Worm (Caenorhabditis elegans) whole organism, L1 larva: ENCODE data around the gene C37C3.2.
A peak's percentile ranks its signal among the peaks of the same experiment; 100 is the strongest.

ENCODE experiments used
- C04F5.9 ChIP-seq: sonication (generic microtip); optimal IDR thresholded peaks from 2 replicates; lab custom pipeline; 2016; ENCODE audit warnings: missing genetic modification characterization, missing compliant biosample characterization
- C16A3.4 ChIP-seq: fragments of 150-350 bp; optimal IDR thresholded peaks from 2 replicates; lab custom pipeline; 2014; ENCODE audit warnings: missing biosample characterization, missing genetic modification characterization
- F16B12.6 ChIP-seq: fragments of 150-350 bp; optimal IDR thresholded peaks from 2 replicates; lab custom pipeline; 2014; ENCODE audit warnings: missing biosample characterization, missing genetic modification characterization
- Y116A8C.19 ChIP-seq: sonication (generic microtip); optimal IDR thresholded peaks from 2 replicates; lab custom pipeline; 2016; ENCODE audit warnings: missing compliant biosample characterization, missing genetic modification characterization, borderline replicate concordance
- aha-1 ChIP-seq: fragments of 150-350 bp; optimal IDR thresholded peaks from 2 replicates; lab custom pipeline; 2014; ENCODE audit warnings: missing biosample characterization, missing genetic modification characterization
- alr-1 ChIP-seq: fragments of 200-800 bp; sonication (Bioruptor generic); optimal IDR thresholded peaks from 2 replicates; lab custom pipeline; 2018; ENCODE audit warnings: borderline replicate concordance, mild to moderate bottlenecking, missing genetic modification characterization, missing compliant biosample characterization
- blmp-1 ChIP-seq: fragments of 150-350 bp; optimal IDR thresholded peaks from 2 replicates; lab custom pipeline; 2014; ENCODE audit warnings: missing biosample characterization, missing genetic modification characterization
- ceh-82 ChIP-seq, 3 experiments: fragments of 150-350 bp in 1 of 3; sonication (generic microtip) in 2 of 3; optimal IDR thresholded peaks; 2 replicates each; lab custom pipeline; 2014 to 2017; ENCODE audit warnings: missing biosample characterization in 3 of 3, missing genetic modification characterization in 3 of 3
- dsc-1 ChIP-seq: sonication (generic microtip); optimal IDR thresholded peaks from 2 replicates; lab custom pipeline; 2016; ENCODE audit warnings: mild to moderate bottlenecking, missing genetic modification characterization, missing compliant biosample characterization
- efl-1 ChIP-seq, 4 experiments: fragments of 150-350 bp; optimal IDR thresholded peaks in 3 of 4; peaks in 1 of 4; 1 replicate in 1 of 4; 2 replicates in 3 of 4; lab custom pipeline; 2014; ENCODE audit warnings: missing biosample characterization in 2 of 4, missing genetic modification characterization in 2 of 4, missing genetic modification reagents in 2 of 4
- egl-13 ChIP-seq: sonication (generic microtip); optimal IDR thresholded peaks from 2 replicates; lab custom pipeline; 2016; ENCODE audit warnings: missing genotype, missing genetic modification reagents, missing genetic modification characterization, missing compliant biosample characterization
- elt-2 ChIP-seq: sonication (generic microtip); optimal IDR thresholded peaks from 2 replicates; lab custom pipeline; 2016; ENCODE audit warnings: missing genetic modification characterization, mild to moderate bottlenecking, inconsistent platforms, missing compliant biosample characterization, missing genetic modification reagents
- elt-3 ChIP-seq, 6 experiments: fragments of 150-350 bp in 1 of 6; sonication (generic microtip); optimal IDR thresholded peaks; 2 replicates each; lab custom pipeline; 2017 to 2018; ENCODE audit warnings: missing biosample characterization in 6 of 6, missing genetic modification characterization in 6 of 6, inconsistent platforms in 1 of 6
- ets-5 ChIP-seq: fragments of 200-800 bp; sonication (Bioruptor generic); IDR thresholded peaks from 2 replicates; pipeline ENCODE4 v1.3.6; 2022; ENCODE audit warnings: missing genetic modification characterization, missing compliant biosample characterization
- fkh-4 ChIP-seq: sonication (generic microtip); optimal IDR thresholded peaks from 2 replicates; lab custom pipeline; 2016; ENCODE audit warnings: missing compliant biosample characterization, missing genetic modification characterization, borderline replicate concordance
- lin-13 ChIP-seq: fragments of 150-350 bp; optimal IDR thresholded peaks from 2 replicates; lab custom pipeline; 2014; ENCODE audit warnings: missing biosample characterization, missing genetic modification reagents, missing genetic modification characterization
- lin-14 ChIP-seq: fragments of 200-800 bp; sonication (Bioruptor generic); optimal IDR thresholded peaks from 2 replicates; lab custom pipeline; 2018; ENCODE audit warnings: mild to moderate bottlenecking, missing genetic modification characterization, moderate library complexity, missing compliant biosample characterization
- lin-35 ChIP-seq, 2 experiments: fragments of 150-350 bp; optimal IDR thresholded peaks; 2 replicates each; lab custom pipeline; 2014; ENCODE audit warnings: missing biosample characterization in 2 of 2, missing genetic modification characterization in 2 of 2, missing genetic modification reagents in 2 of 2
- lin-39 ChIP-seq: fragments of 150-350 bp; optimal IDR thresholded peaks from 2 replicates; lab custom pipeline; 2014; ENCODE audit warnings: missing biosample characterization, missing genetic modification reagents, missing genetic modification characterization
- lir-3 ChIP-seq: sonication (generic microtip); optimal IDR thresholded peaks from 2 replicates; lab custom pipeline; 2016; ENCODE audit warnings: mild to moderate bottlenecking, missing genetic modification characterization, moderate library complexity, missing compliant biosample characterization; ENCODE audit not compliant: poor library complexity
- lsy-2 ChIP-seq, 2 experiments: fragments of 150-350 bp; optimal IDR thresholded peaks; 2 replicates each; lab custom pipeline; 2014; ENCODE audit warnings: missing biosample characterization in 2 of 2, missing genetic modification characterization in 2 of 2
- mef-2 ChIP-seq: fragments of 150-350 bp; optimal IDR thresholded peaks from 2 replicates; lab custom pipeline; 2014; ENCODE audit warnings: missing biosample characterization, missing genetic modification characterization
- mep-1 ChIP-seq: fragments of 150-350 bp; optimal IDR thresholded peaks from 2 replicates; lab custom pipeline; 2014; ENCODE audit warnings: missing biosample characterization, missing genetic modification characterization
- nhr-12 ChIP-seq: sonication (generic microtip); optimal IDR thresholded peaks from 2 replicates; lab custom pipeline; 2017; ENCODE audit warnings: missing biosample characterization, missing genetic modification characterization
- nhr-20 ChIP-seq: sonication (generic microtip); optimal IDR thresholded peaks from 2 replicates; lab custom pipeline; 2016; ENCODE audit warnings: mild to moderate bottlenecking, missing genetic modification characterization, missing compliant biosample characterization
- nhr-28 ChIP-seq: fragments of 150-350 bp; optimal IDR thresholded peaks from 2 replicates; lab custom pipeline; 2014; ENCODE audit warnings: missing biosample characterization, missing genetic modification characterization
- nhr-47 ChIP-seq: sonication (generic microtip); optimal IDR thresholded peaks from 2 replicates; lab custom pipeline; 2016; ENCODE audit warnings: mild to moderate bottlenecking, missing genetic modification characterization, moderate library complexity, missing compliant biosample characterization
- nhr-71 ChIP-seq: sonication (generic microtip); optimal IDR thresholded peaks from 2 replicates; lab custom pipeline; 2016; ENCODE audit warnings: mild to moderate bottlenecking, missing genetic modification characterization, moderate library complexity, missing compliant biosample characterization
- nhr-85 ChIP-seq: sonication (generic microtip); peaks from one replicate; lab custom pipeline; 2016; ENCODE audit warnings: missing genetic modification characterization, inconsistent platforms, missing compliant biosample characterization
- rnt-1 ChIP-seq: sonication (generic microtip); optimal IDR thresholded peaks from 2 replicates; lab custom pipeline; 2016; ENCODE audit warnings: mild to moderate bottlenecking, missing genetic modification characterization, moderate library complexity, missing compliant biosample characterization
- snu-23 ChIP-seq: sonication (generic microtip); optimal IDR thresholded peaks from 2 replicates; lab custom pipeline; 2016; ENCODE audit warnings: missing genetic modification characterization, missing compliant biosample characterization
- tbx-2 ChIP-seq: sonication (generic microtip); optimal IDR thresholded peaks from 2 replicates; lab custom pipeline; 2016; ENCODE audit warnings: missing genetic modification characterization, missing compliant biosample characterization
- unc-30 ChIP-seq: sonication (generic microtip); optimal IDR thresholded peaks from 2 replicates; lab custom pipeline; 2017; ENCODE audit warnings: missing biosample characterization, missing genetic modification characterization
- vab-15 ChIP-seq: sonication (generic microtip); optimal IDR thresholded peaks from 2 replicates; lab custom pipeline; 2017; ENCODE audit warnings: missing genotype, mild to moderate bottlenecking, missing genetic modification characterization, missing compliant biosample characterization
- zip-4 ChIP-seq: fragments of 200-800 bp; sonication (Bioruptor generic); optimal IDR thresholded peaks from 2 replicates; lab custom pipeline; 2018; ENCODE audit warnings: mild to moderate bottlenecking, missing genetic modification characterization, moderate library complexity, missing compliant biosample characterization
- ztf-11 ChIP-seq, 2 experiments: sonication (generic microtip); optimal IDR thresholded peaks; 2 replicates each; lab custom pipeline; 2016 to 2017; ENCODE audit warnings: missing genetic modification characterization in 2 of 2, missing biosample characterization in 1 of 2, missing compliant biosample characterization in 1 of 2
- ztf-4 ChIP-seq: fragments of 150-350 bp; optimal IDR thresholded peaks from 2 replicates; lab custom pipeline; 2014; ENCODE audit warnings: missing biosample characterization, missing genetic modification characterization

C37C3.2 gene

DNA sequence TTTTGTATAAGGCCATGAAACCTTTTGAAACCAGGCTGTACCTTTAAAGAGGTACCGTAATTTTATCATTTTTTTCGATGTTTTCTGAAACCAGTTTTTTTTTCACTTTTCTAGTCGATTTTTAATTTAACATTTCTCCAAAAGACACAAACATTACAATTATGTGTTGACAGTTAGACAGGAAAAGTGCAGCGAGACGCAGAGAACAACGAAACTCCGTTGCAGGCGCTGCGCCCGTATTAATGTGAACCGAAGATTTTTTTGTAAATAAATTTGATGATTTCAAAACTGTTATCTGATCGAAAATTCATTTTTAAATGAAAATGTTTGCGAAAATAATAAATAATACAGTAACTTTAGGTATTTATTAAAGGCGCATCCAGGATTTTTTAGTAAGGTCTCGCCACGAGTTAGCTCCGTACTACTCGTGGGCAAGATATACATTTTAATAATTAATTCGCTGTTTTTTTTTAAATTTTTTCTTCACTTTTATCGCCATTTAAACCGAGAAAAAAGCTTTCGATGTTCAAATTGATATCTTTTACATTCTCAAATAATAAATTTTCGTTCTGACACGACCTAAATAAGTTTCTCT lies 21.2 kb downstream of the C37C3.2 start, which contains the start of gene F40A3.3:
F40A3.3 (plus strand) TSS at position 564 of the 595 bp plus-strand sequence.
- no peak for TF ChIP-seq efl-1 (optimal IDR thresholded peaks at IDR 0.05; lab: Kevin White, UChicago)
- peak in 1 of 2 experiments; percentile 11 for TF ChIP-seq efl-1 (GFP tag; optimal IDR thresholded peaks at IDR 0.05 in 1 of 2; lab: Kevin White, UChicago)
- TF ChIP-seq lsy-2 (tag; optimal IDR thresholded peaks at IDR 0.05; lab: Kevin White, UChicago), result peak in 1 of 2 experiments; percentile 34
- TF ChIP-seq nhr-28, result no peak
- TF ChIP-seq elt-2 (tag; lab: Kevin White, UChicago), result no peak
- TF ChIP-seq blmp-1 (tag; lab: Kevin White, UChicago), result peak; percentile 22
- TF ChIP-seq C16A3.4 (tag; lab: Kevin White, UChicago), result peak; percentile 2
- TF ChIP-seq lin-14 (GFP tag; lab: Kevin White, UChicago), result peak; percentile 10
- TF ChIP-seq snu-23 (GFP tag; lab: Kevin White, UChicago), result peak; percentile 14
- no peak for TF ChIP-seq dsc-1 (tag; lab: Kevin White, UChicago)
- peak; percentile 33 for TF ChIP-seq mep-1 (tag; lab: Kevin White, UChicago)

- no peak for TF ChIP-seq tbx-2
- no peak for TF ChIP-seq ets-5
- peak; percentile 31 for TF ChIP-seq nhr-20 (tag; lab: Kevin White, UChicago)
- no peak for TF ChIP-seq aha-1 (tag; lab: Kevin White, UChicago)
- TF ChIP-seq ceh-82 (tag; optimal IDR thresholded peaks at IDR 0.05; lab: Kevin White, UChicago), result no peak
- no peak for TF ChIP-seq nhr-12 (tag; lab: Kevin White, UChicago)
- TF ChIP-seq C04F5.9 (tag; lab: Kevin White, UChicago), result no peak
- no peak for TF ChIP-seq ztf-4
- peak; percentile 31 for TF ChIP-seq snu-23 (GFP tag; lab: Kevin White, UChicago)
- peak; percentile 73 for TF ChIP-seq blmp-1 (tag; lab: Kevin White, UChicago)
- TF ChIP-seq lsy-2 (tag; optimal IDR thresholded peaks at IDR 0.05; lab: Kevin White, UChicago), result peak in 1 of 2 experiments; percentile 22
- no peak for TF ChIP-seq lin-13 (GFP tag; lab: Kevin White, UChicago)
- TF ChIP-seq lin-14 (GFP tag; lab: Kevin White, UChicago), result peak; percentile 33
- TF ChIP-seq mef-2 (tag; lab: Kevin White, UChicago), result no peak
- TF ChIP-seq nhr-85 (tag; lab: Kevin White, UChicago), result peak; percentile 85
- no peak for TF ChIP-seq lir-3
- peak in 5 of 6 experiments; percentile 21 to 75 (median 49) for TF ChIP-seq elt-3 (tag; optimal IDR thresholded peaks at IDR 0.05; lab: Kevin White, UChicago)
- TF ChIP-seq fkh-4 (tag; lab: Kevin White, UChicago), result no peak
- TF ChIP-seq ztf-11 (tag; optimal IDR thresholded peaks at IDR 0.05; lab: Kevin White, UChicago), result no peak
- TF ChIP-seq zip-4 (GFP tag; lab: Kevin White, UChicago), result no peak
- peak in 1 of 2 experiments; percentile 12 for TF ChIP-seq lin-35 (GFP tag; optimal IDR thresholded peaks at IDR 0.05; lab: Kevin White, UChicago)
Measured at ce11 chrV:7878411-7878964, 22.7 kb downstream of the C37C3.2 start, which contains the start of gene F40A3.2. Gene F40A3.2, plus strand, starts transcription at chrV:7878914.

DNA sequence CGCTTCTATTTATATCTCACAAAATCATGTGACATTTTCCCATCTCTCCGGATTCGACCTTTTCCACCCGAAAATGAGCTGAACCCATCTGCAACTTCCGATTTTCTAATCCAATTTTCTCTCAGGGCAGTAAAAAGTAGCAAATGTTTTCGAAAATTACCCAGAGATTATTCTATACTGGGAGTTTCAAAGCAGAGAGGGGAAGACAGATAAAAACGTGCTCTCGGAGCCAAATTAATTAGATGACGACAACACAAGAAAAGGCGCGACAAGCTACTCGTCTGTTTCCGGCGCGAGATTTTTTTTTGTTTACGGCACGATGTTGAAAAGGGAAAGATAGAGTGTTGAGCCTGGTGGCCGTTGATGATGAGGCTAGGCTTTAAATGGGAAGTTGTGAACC lies 28.7 kb downstream of the C37C3.2 start:
- TF ChIP-seq tbx-2, result no peak
- no peak for TF ChIP-seq alr-1 (tag; lab: Kevin White, UChicago)
- TF ChIP-seq F16B12.6 (tag; lab: Kevin White, UChicago), result no peak
- no peak for TF ChIP-seq lin-39 (tag; lab: Kevin White, UChicago)
- peak; percentile 13 for TF ChIP-seq nhr-71 (tag; lab: Kevin White, UChicago)
- TF ChIP-seq vab-15 (tag; lab: Kevin White, UChicago), result peak; percentile 17
- peak; percentile 36 for TF ChIP-seq nhr-47 (tag; lab: Kevin White, UChicago)
- no peak for TF ChIP-seq ceh-82 (tag; optimal IDR thresholded peaks at IDR 0.05; lab: Kevin White, UChicago)
- TF ChIP-seq unc-30 (tag; lab: Kevin White, UChicago), result no peak
- no peak for TF ChIP-seq nhr-12 (tag; lab: Kevin White, UChicago)
- no peak for TF ChIP-seq Y116A8C.19 (tag; lab: Kevin White, UChicago)
- peak; percentile 80 for TF ChIP-seq lin-14 (GFP tag; lab: Kevin White, UChicago)
- TF ChIP-seq egl-13 (tag; lab: Kevin White, UChicago), result peak; percentile 52
- no peak for TF ChIP-seq ztf-11 (tag; optimal IDR thresholded peaks at IDR 0.05; lab: Kevin White, UChicago)
- TF ChIP-seq rnt-1, result no peak
